Worm (Caenorhabditis elegans): ENCODE measurements around the gene K08F8.7.

Gene K08F8.7

ce11 chrII:8710317-8710716 lies 44.9 kb downstream of the K08F8.7 start, which contains the start of gene srg-15:
Gene srg-15 (minus strand): TSS chrII:8710417.
- TF ChIP-seq B0310.2 (tag; optimal IDR thresholded peaks at IDR 0.05), result no peak
- no peak for TF ChIP-seq pes-1 (GFP tag; IDR thresholded peaks at IDR 0.05)
- TF ChIP-seq sea-1 (GFP tag; conservative IDR thresholded peaks at IDR 0.05), result no peak
- TF ChIP-seq aly-1 (tag; optimal IDR thresholded peaks at IDR 0.05), result no peak
- no peak for TF ChIP-seq ama-1 (optimal IDR thresholded peaks at IDR 0.05)
- TF ChIP-seq scrt-1 (GFP tag; IDR thresholded peaks at IDR 0.05), result no peak
- no peak for TF ChIP-seq flt-1 (GFP tag; IDR thresholded peaks at IDR 0.05)
- no peak for TF ChIP-seq hnd-1 (tag; optimal IDR thresholded peaks at IDR 0.05)
- no peak for TF ChIP-seq tra-4 (tag; optimal IDR thresholded peaks at IDR 0.05)

ce11 chrII:8707024-8707423 lies 48.1 kb downstream of the K08F8.7 start, which contains the start of gene cup-16:
Gene cup-16 (plus strand): TSS chrII:8707155.
- TF ChIP-seq F13C5.2 (tag; optimal IDR thresholded peaks at IDR 0.05) (no peak), hmg-4 (GFP tag; optimal IDR thresholded peaks at IDR 0.05) (no peak), hmbx-1 (tag; optimal IDR thresholded peaks at IDR 0.05) (no peak), ama-1 (optimal IDR thresholded peaks at IDR 0.05) (no peak), flt-1 (GFP tag; IDR thresholded peaks at IDR 0.05) (no peak), ets-7 (tag; optimal IDR thresholded peaks at IDR 0.05) (no peak), tbx-11 (GFP tag; IDR thresholded peaks at IDR 0.05) (no peak), tra-4 (tag; optimal IDR thresholded peaks at IDR 0.05) (no peak), sea-1 (GFP tag; conservative IDR thresholded peaks at IDR 0.05) (no peak), aly-1 (tag; optimal IDR thresholded peaks at IDR 0.05) (no peak), scrt-1 (GFP tag; IDR thresholded peaks at IDR 0.05) (no peak), pes-1 (GFP tag; IDR thresholded peaks at IDR 0.05) (no peak)

- no peak for TF ChIP-seq hmg-4 (GFP tag; optimal IDR thresholded peaks at IDR 0.05)
- TF ChIP-seq flt-1 (GFP tag; IDR thresholded peaks at IDR 0.05), result no peak
- no peak for TF ChIP-seq aly-1 (tag; optimal IDR thresholded peaks at IDR 0.05)
- no peak for TF ChIP-seq ama-1 (optimal IDR thresholded peaks at IDR 0.05)
- no peak for TF ChIP-seq ceh-36 (tag; optimal IDR thresholded peaks at IDR 0.05)
- no peak for TF ChIP-seq F13C5.2 (tag; optimal IDR thresholded peaks at IDR 0.05)
- TF ChIP-seq hnd-1 (tag; optimal IDR thresholded peaks at IDR 0.05), result no peak
- no peak for TF ChIP-seq B0310.2 (tag; optimal IDR thresholded peaks at IDR 0.05)
- no peak for TF ChIP-seq sea-1 (GFP tag; conservative IDR thresholded peaks at IDR 0.05)
- TF ChIP-seq tbx-11 (GFP tag; IDR thresholded peaks at IDR 0.05), result no peak
- no peak for TF ChIP-seq hmbx-1 (tag; optimal IDR thresholded peaks at IDR 0.05)
- TF ChIP-seq ceh-13 (GFP tag; optimal IDR thresholded peaks at IDR 0.05), result no peak
- no peak for TF ChIP-seq ets-7 (tag; optimal IDR thresholded peaks at IDR 0.05)
- TF ChIP-seq tra-4 (tag; optimal IDR thresholded peaks at IDR 0.05), result no peak
- no peak for TF ChIP-seq scrt-1 (GFP tag; IDR thresholded peaks at IDR 0.05)
- TF ChIP-seq tbx-37 (GFP tag; conservative IDR thresholded peaks at IDR 0.05), result no peak
- no peak for TF ChIP-seq pes-1 (GFP tag; IDR thresholded peaks at IDR 0.05)
Measured at ce11 chrII:8704413-8704874, 50.7 kb downstream of the K08F8.7 start, which contains the start of gene prx-5. Gene prx-5 (plus strand): TSS chrII:8704824.

All from whole organism, early embryonic.